Fruit fly (Drosophila melanogaster): Measurements from ENCODE around the gene CG17568.
A peak's percentile ranks its signal among the peaks of the same experiment; 100 is the strongest.

The CG17568 gene

dm6 chr2L:19165998-19166397 is 15.5 kb downstream of the CG17568 start (continued):
- TF ChIP-seq CG5953 (GFP tag; IDR thresholded peaks at IDR 0.05) = no peak
- TF ChIP-seq NfI (GFP tag; optimal IDR thresholded peaks at IDR 0.05) = no peak
- no peak for TF ChIP-seq Opbp (GFP tag; IDR thresholded peaks at IDR 0.05; ENCODE audit: partially characterized antibody)
- TF ChIP-seq CG13123 (GFP tag; optimal IDR thresholded peaks at IDR 0.05) = no peak
- TF ChIP-seq Med (GFP tag) = peak; percentile 59
- TF ChIP-seq abd-A (tag; optimal IDR thresholded peaks at IDR 0.05) = peak; percentile 8
- no peak for TF ChIP-seq Dll (GFP tag; IDR thresholded peaks at IDR 0.05; ENCODE audit: partially characterized antibody)
- no peak for TF ChIP-seq btn (GFP tag; optimal IDR thresholded peaks at IDR 0.05)
- no peak for TF ChIP-seq Fer3 (tag; optimal IDR thresholded peaks at IDR 0.05)
- no peak for TF ChIP-seq seq (GFP tag; IDR thresholded peaks at IDR 0.05)
- peak; percentile 21 for TF ChIP-seq nom (GFP tag; optimal IDR thresholded peaks at IDR 0.05)
- TF ChIP-seq CG6765 (GFP tag; optimal IDR thresholded peaks at IDR 0.05) = no peak
- TF ChIP-seq Ets97D (GFP tag; optimal IDR thresholded peaks at IDR 0.05) = no peak
- TF ChIP-seq sens-2 (GFP tag; IDR thresholded peaks at IDR 0.05) = no peak
- no peak for TF ChIP-seq fd102C (GFP tag; optimal IDR thresholded peaks at IDR 0.05)
- no peak for TF ChIP-seq Deaf1 (tag; optimal IDR thresholded peaks at IDR 0.05)
- TF ChIP-seq luna (GFP tag; optimal IDR thresholded peaks at IDR 0.05) = no peak
- TF ChIP-seq Bgb (GFP tag; IDR thresholded peaks at IDR 0.05; ENCODE audit: partially characterized antibody) = peak; percentile 17; the same call in 1 of the 2 replicates
- TF ChIP-seq gsb (GFP tag; IDR thresholded peaks at IDR 0.05) = no peak
- TF ChIP-seq ato (GFP tag; IDR thresholded peaks at IDR 0.05; ENCODE audit: partially characterized antibody) = no peak
- TF ChIP-seq CG1832 (GFP tag; optimal IDR thresholded peaks at IDR 0.05) = no peak
- no peak for TF ChIP-seq cad (GFP tag; optimal IDR thresholded peaks at IDR 0.05)
- TF ChIP-seq CG11560 (tag; IDR thresholded peaks at IDR 0.05) = no peak
- TF ChIP-seq CG9797 (GFP tag; optimal IDR thresholded peaks at IDR 0.05) = no peak
- TF ChIP-seq Sox100B (GFP tag; optimal IDR thresholded peaks at IDR 0.05) = no peak
- TF ChIP-seq CG3407 (GFP tag; optimal IDR thresholded peaks at IDR 0.05) = no peak
- no peak for TF ChIP-seq al (GFP tag; IDR thresholded peaks at IDR 0.05)
- no peak for TF ChIP-seq dysf (GFP tag; IDR thresholded peaks at IDR 0.05)
- TF ChIP-seq sisA (GFP tag; IDR thresholded peaks at IDR 0.05) = no peak
- TF ChIP-seq CG7839 (tag; optimal IDR thresholded peaks at IDR 0.05) = no peak
- no peak for TF ChIP-seq C15 (GFP tag; IDR thresholded peaks at IDR 0.05)
- TF ChIP-seq crp (GFP tag; optimal IDR thresholded peaks at IDR 0.05) = no peak
- no peak for TF ChIP-seq CG34422 (GFP tag; IDR thresholded peaks at IDR 0.05)
- peak in 1 of 2 experiments; percentile 26 for TF ChIP-seq Eip74EF (GFP tag; optimal IDR thresholded peaks at IDR 0.05)
- no peak for TF ChIP-seq CG2678 (tag; optimal IDR thresholded peaks at IDR 0.05)
- no peak for TF ChIP-seq pum (GFP tag; optimal IDR thresholded peaks at IDR 0.05)
- no peak for TF ChIP-seq CG5245 (GFP tag; optimal IDR thresholded peaks at IDR 0.05)
- TF ChIP-seq zen2 (GFP tag; IDR thresholded peaks at IDR 0.05; ENCODE audit: partially characterized antibody) = no peak
- no peak for TF ChIP-seq inv (GFP tag; IDR thresholded peaks at IDR 0.05; ENCODE audit: partially characterized antibody)
- TF ChIP-seq CG7963 (GFP tag; IDR thresholded peaks at IDR 0.05; ENCODE audit: partially characterized antibody) = no peak
- no peak for TF ChIP-seq Asciz (GFP tag; optimal IDR thresholded peaks at IDR 0.05)
- no peak for TF ChIP-seq dimm (GFP tag; IDR thresholded peaks at IDR 0.05)
- no peak for TF ChIP-seq D19B (GFP tag; optimal IDR thresholded peaks at IDR 0.05)
- no peak for TF ChIP-seq dpn (GFP tag; optimal IDR thresholded peaks at IDR 0.05)
- no peak for TF ChIP-seq Hand (GFP tag; optimal IDR thresholded peaks at IDR 0.05)
- no peak for TF ChIP-seq z (GFP tag; IDR thresholded peaks at IDR 0.05)
- no peak for TF ChIP-seq Lim3 (GFP tag; IDR thresholded peaks at IDR 0.05)
- peak; percentile 74 for TF ChIP-seq CG17568 (GFP tag; optimal IDR thresholded peaks at IDR 0.05)
- TF ChIP-seq CG4360 (GFP tag; IDR thresholded peaks at IDR 0.05) = peak; percentile 99
- no peak for TF ChIP-seq bbx (GFP tag; IDR thresholded peaks at IDR 0.05; ENCODE audit: partially characterized antibody)
- TF ChIP-seq CG9215 (GFP tag; IDR thresholded peaks at IDR 0.05) = no peak
